Fruit fly (Drosophila melanogaster): ENCODE results near the gene CG14275.
A peak's percentile ranks its signal among the peaks of the same experiment; 100 is the strongest.

Gene CG14275

DNA sequence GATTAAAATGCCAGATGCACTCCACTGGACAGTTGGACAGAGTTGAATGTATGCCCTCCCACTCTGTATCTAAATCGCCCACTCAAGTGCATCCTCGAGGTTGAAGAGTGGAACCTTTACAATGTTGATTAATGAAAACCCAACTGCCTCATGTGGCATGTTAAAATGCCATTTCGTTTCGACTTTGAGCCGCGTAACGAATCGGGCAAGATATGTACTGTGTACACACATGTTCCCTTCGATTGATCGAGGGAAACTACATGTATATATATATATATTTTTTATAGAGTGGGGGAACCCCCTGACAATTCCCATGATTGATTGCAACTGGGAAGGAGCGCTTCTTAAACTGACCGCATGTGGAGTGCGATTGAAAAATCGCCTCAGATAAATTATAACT is 39.2 kb upstream of the CG14275 start:
- TF ChIP-seq CG7045 (GFP tag; optimal IDR thresholded peaks at IDR 0.05) (no peak), CG14711 (tag; optimal IDR thresholded peaks at IDR 0.05) (no peak), cnc (optimal IDR thresholded peaks at IDR 0.05) (no peak), Crg-1 (GFP tag; optimal IDR thresholded peaks at IDR 0.05) (no peak), Mnt (GFP tag; optimal IDR thresholded peaks at IDR 0.05) (no peak), CG1620 (GFP tag; optimal IDR thresholded peaks at IDR 0.05) (no peak)

dm6 chr2L:8289352-8290091 is 37.7 kb upstream of the CG14275 start:
- TF ChIP-seq CG14711 (tag; optimal IDR thresholded peaks at IDR 0.05) (no peak), CG7101 (tag; optimal IDR thresholded peaks at IDR 0.05) (no peak), Mnt (GFP tag; optimal IDR thresholded peaks at IDR 0.05) (no peak), CG5204 (GFP tag; optimal IDR thresholded peaks at IDR 0.05) (no peak), cnc (optimal IDR thresholded peaks at IDR 0.05) (no peak), kay (GFP tag; ENCODE audit: borderline replicate concordance) (no peak), bab1 (GFP tag; optimal IDR thresholded peaks at IDR 0.05) (no peak), Hr96 (GFP tag; optimal IDR thresholded peaks at IDR 0.05) (no peak), pad (GFP tag; optimal IDR thresholded peaks at IDR 0.05) (no peak), tj (GFP tag; optimal IDR thresholded peaks at IDR 0.05) (no peak)

DNA sequence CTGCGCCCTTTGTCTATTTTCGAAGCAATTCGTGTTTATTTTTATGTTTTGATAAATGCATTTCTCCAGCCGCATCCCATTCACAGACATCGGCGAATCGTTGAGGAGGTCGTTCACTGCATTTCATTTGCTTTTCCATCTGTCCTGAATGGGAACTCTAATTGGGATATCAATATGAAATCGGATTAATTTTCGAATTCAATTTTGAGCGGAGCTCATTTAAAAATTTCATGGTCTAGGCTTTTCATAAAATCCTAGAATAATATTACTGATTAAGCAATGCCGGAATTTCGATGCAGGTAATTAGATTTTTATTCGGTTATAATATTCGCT is 37.2 kb upstream of the CG14275 start:
- TF ChIP-seq Hr96 (GFP tag; optimal IDR thresholded peaks at IDR 0.05) = no peak
- TF ChIP-seq CG5204 (GFP tag; optimal IDR thresholded peaks at IDR 0.05) = no peak
- TF ChIP-seq pad (GFP tag; optimal IDR thresholded peaks at IDR 0.05) = no peak
- no peak for TF ChIP-seq Clk (GFP tag; optimal IDR thresholded peaks at IDR 0.05)
- no peak for TF ChIP-seq cic (GFP tag; optimal IDR thresholded peaks at IDR 0.05)
- TF ChIP-seq CG7101 (tag; optimal IDR thresholded peaks at IDR 0.05) = no peak
- no peak for TF ChIP-seq tj (GFP tag; optimal IDR thresholded peaks at IDR 0.05)
- TF ChIP-seq CG33017 (tag; optimal IDR thresholded peaks at IDR 0.05) = no peak
- TF ChIP-seq CG1620 (GFP tag; optimal IDR thresholded peaks at IDR 0.05) = no peak

dm6 chr2L:8290653-8291233 is 36.5 kb upstream of the CG14275 start:
- TF ChIP-seq CG7045 (GFP tag; optimal IDR thresholded peaks at IDR 0.05) (peak; percentile 3), kay (GFP tag; ENCODE audit: borderline replicate concordance) (peak; percentile 65), tj (GFP tag; optimal IDR thresholded peaks at IDR 0.05) (no peak)

dm6 chr2L:8292159-8292887 is 34.9 kb upstream of the CG14275 start:
- TF ChIP-seq bab1 (GFP tag; optimal IDR thresholded peaks at IDR 0.05) (peak; percentile 27), CG33017 (tag; optimal IDR thresholded peaks at IDR 0.05) (no peak), CG5204 (GFP tag; optimal IDR thresholded peaks at IDR 0.05) (no peak), kay (GFP tag; ENCODE audit: borderline replicate concordance) (peak; percentile 59), cnc (optimal IDR thresholded peaks at IDR 0.05) (no peak), CG7101 (tag; optimal IDR thresholded peaks at IDR 0.05) (peak; percentile 3), pad (GFP tag; optimal IDR thresholded peaks at IDR 0.05) (no peak)

- TF ChIP-seq Mnt (GFP tag; optimal IDR thresholded peaks at IDR 0.05) = no peak
- no peak for TF ChIP-seq tj (GFP tag; optimal IDR thresholded peaks at IDR 0.05)
- TF ChIP-seq toe (GFP tag; optimal IDR thresholded peaks at IDR 0.05) = no peak
- TF ChIP-seq CG11617 (GFP tag; optimal IDR thresholded peaks at IDR 0.05) = no peak
- no peak for TF ChIP-seq ovo (GFP tag; optimal IDR thresholded peaks at IDR 0.05)
- TF ChIP-seq pad (GFP tag; optimal IDR thresholded peaks at IDR 0.05) = no peak
- no peak for TF ChIP-seq CG14711 (tag; optimal IDR thresholded peaks at IDR 0.05)
- no peak for TF ChIP-seq CG7045 (GFP tag; optimal IDR thresholded peaks at IDR 0.05)
- TF ChIP-seq CG12768 (GFP tag; optimal IDR thresholded peaks at IDR 0.05) = no peak
- TF ChIP-seq CG1620 (GFP tag; optimal IDR thresholded peaks at IDR 0.05) = no peak
- TF ChIP-seq CG7101 (tag; optimal IDR thresholded peaks at IDR 0.05) = no peak
- no peak for TF ChIP-seq CG5204 (GFP tag; optimal IDR thresholded peaks at IDR 0.05)
- no peak for TF ChIP-seq bab1 (GFP tag; optimal IDR thresholded peaks at IDR 0.05)
- TF ChIP-seq Clk (GFP tag; optimal IDR thresholded peaks at IDR 0.05) = no peak
- TF ChIP-seq Crg-1 (GFP tag; optimal IDR thresholded peaks at IDR 0.05) = no peak
- TF ChIP-seq kay (GFP tag; ENCODE audit: borderline replicate concordance) = no peak
These were observed 33.8 kb upstream of the CG14275 start for dm6 chr2L:8293449-8293848.

- TF ChIP-seq tj (GFP tag; optimal IDR thresholded peaks at IDR 0.05) (peak; percentile 98), bab1 (GFP tag; optimal IDR thresholded peaks at IDR 0.05) (no peak)
These were observed 33.2 kb upstream of the CG14275 start for dm6 chr2L:8294043-8294442.
